Fruit fly (Drosophila melanogaster) whole organism, embryonic: Measurements from ENCODE around the gene CG31957.

ENCODE experiments used
- Ada2b ChIP-seq: fragments of 200-800 bp; sonication (Bioruptor generic); IDR thresholded peaks from 2 replicates; pipeline ENCODE4 v1.3.6; 2022; ENCODE audit warnings: missing biosample characterization, missing genetic modification characterization
- CG10565 ChIP-seq: fragments of 200-800 bp; sonication (Bioruptor generic); optimal IDR thresholded peaks from 3 replicates; lab custom pipeline; 2016; ENCODE audit warnings: missing biosample characterization, mild to moderate bottlenecking, missing genetic modification characterization
- CG10979 ChIP-seq: fragments of 200-800 bp; sonication (Bioruptor generic); optimal IDR thresholded peaks from 2 replicates; lab custom pipeline; 2018; ENCODE audit warnings: missing biosample characterization, mild to moderate bottlenecking, missing genetic modification characterization, moderate library complexity
- CG11504 ChIP-seq: fragments of 200-800 bp; sonication (Bioruptor generic); optimal IDR thresholded peaks from 3 replicates; lab custom pipeline; 2019; ENCODE audit warnings: missing biosample characterization, mild to moderate bottlenecking, missing genetic modification characterization, moderate library complexity
- CG12104 ChIP-seq: fragments of 200-800 bp; sonication (Bioruptor generic); optimal IDR thresholded peaks from 3 replicates; lab custom pipeline; 2016; ENCODE audit warnings: missing biosample characterization, missing genetic modification characterization
- CG12391 ChIP-seq: fragments of 200-800 bp; sonication (Bioruptor generic); optimal IDR thresholded peaks from 3 replicates; lab custom pipeline; 2018; ENCODE audit warnings: missing biosample characterization, mild to moderate bottlenecking, missing genetic modification characterization, moderate library complexity
- CG18011 ChIP-seq: fragments of 200-800 bp; sonication (Bioruptor generic); optimal IDR thresholded peaks from 2 replicates; lab custom pipeline; 2017; ENCODE audit warnings: missing biosample characterization, missing genetic modification characterization, mild to moderate bottlenecking, moderate library complexity, missing genotype
- CG18619 ChIP-seq: fragments of 200-800 bp; sonication (Bioruptor generic); optimal IDR thresholded peaks from 3 replicates; lab custom pipeline; 2017; ENCODE audit warnings: missing biosample characterization, mild to moderate bottlenecking, missing genetic modification characterization
- CG3065 ChIP-seq: fragments of 200-800 bp; sonication (Bioruptor generic); optimal IDR thresholded peaks from 2 replicates; lab custom pipeline; 2016; ENCODE audit warnings: missing biosample characterization, missing genetic modification characterization
- CG31365 ChIP-seq: fragments of 200-800 bp; sonication (Bioruptor generic); optimal IDR thresholded peaks from 2 replicates; lab custom pipeline; 2018; ENCODE audit warnings: missing biosample characterization, mild to moderate bottlenecking, missing genetic modification characterization
- CG31441 ChIP-seq: fragments of 200-800 bp; sonication (Bioruptor generic); IDR thresholded peaks from 2 replicates; pipeline ENCODE4 v1.3.6; 2022; ENCODE audit warnings: missing biosample characterization, missing genetic modification characterization
- CG32772 ChIP-seq: fragments of 200-800 bp; sonication (Bioruptor generic); IDR thresholded peaks from 2 replicates; pipeline ENCODE4 v1.3.6; 2022; ENCODE audit warnings: missing biosample characterization, missing genetic modification characterization
- CG4707 ChIP-seq: fragments of 200-800 bp; sonication (Bioruptor generic); optimal IDR thresholded peaks from 2 replicates; lab custom pipeline; 2018; ENCODE audit warnings: missing biosample characterization, mild to moderate bottlenecking, missing genetic modification characterization, moderate library complexity
- CG7271 ChIP-seq: fragments of 200-800 bp; sonication (Bioruptor generic); optimal IDR thresholded peaks from 2 replicates; lab custom pipeline; 2018; ENCODE audit warnings: missing biosample characterization, mild to moderate bottlenecking, missing genetic modification characterization, moderate library complexity
- CG7372 ChIP-seq: fragments of 200-800 bp; sonication (Bioruptor generic); IDR thresholded peaks from 2 replicates; pipeline ENCODE4 v1.3.6; 2022; ENCODE audit warnings: missing biosample characterization, missing genetic modification characterization
- CG7786 ChIP-seq: fragments of 200-800 bp; sonication (Bioruptor generic); optimal IDR thresholded peaks from 2 replicates; lab custom pipeline; 2016; ENCODE audit warnings: missing biosample characterization, missing genetic modification characterization
- CG7839 ChIP-seq: fragments of 200-800 bp; sonication (Bioruptor generic); optimal IDR thresholded peaks from 3 replicates; lab custom pipeline; 2018; ENCODE audit warnings: missing biosample characterization, mild to moderate bottlenecking, missing genetic modification characterization, moderate library complexity
- CG9437 ChIP-seq: fragments of 200-800 bp; sonication (Bioruptor generic); optimal IDR thresholded peaks from 2 replicates; lab custom pipeline; 2018; ENCODE audit warnings: missing biosample characterization, mild to moderate bottlenecking, missing genetic modification characterization
- CkIIα-i1 ChIP-seq: fragments of 200-800 bp; sonication (Bioruptor generic); IDR thresholded peaks from 2 replicates; pipeline ENCODE4 v1.3.6; 2022; ENCODE audit warnings: missing biosample characterization, missing genetic modification characterization
- H15 ChIP-seq: fragments of 200-800 bp; sonication (Bioruptor generic); IDR thresholded peaks from 3 replicates; pipeline ENCODE4 v1.3.6; 2022; ENCODE audit warnings: missing biosample characterization, missing genetic modification characterization
- NK7.1 ChIP-seq: fragments of 200-800 bp; sonication (Bioruptor generic); optimal IDR thresholded peaks from 3 replicates; lab custom pipeline; 2016; ENCODE audit warnings: missing biosample characterization, missing genetic modification characterization
- Sry-δ ChIP-seq: fragments of 200-800 bp; sonication (Bioruptor generic); optimal IDR thresholded peaks from 2 replicates; lab custom pipeline; 2016; ENCODE audit warnings: missing biosample characterization, missing genetic modification characterization
- TFAM ChIP-seq: fragments of 200-800 bp; sonication (Bioruptor generic); optimal IDR thresholded peaks from 2 replicates; lab custom pipeline; 2017; ENCODE audit warnings: missing biosample characterization, missing genetic modification characterization, inconsistent platforms
- ab ChIP-seq: fragments of 200-800 bp; sonication (Bioruptor generic); optimal IDR thresholded peaks from 2 replicates; lab custom pipeline; 2016; ENCODE audit warnings: missing biosample characterization, missing genetic modification characterization
- ato ChIP-seq: fragments of 200-800 bp; sonication (Bioruptor generic); IDR thresholded peaks from 2 replicates; pipeline ENCODE4 v1.3.6; 2022; ENCODE audit warnings: missing biosample characterization, missing genetic modification characterization; ENCODE audit not compliant: partially characterized antibody
- cwo ChIP-seq: fragments of 200-800 bp; sonication (Bioruptor generic); optimal IDR thresholded peaks from 3 replicates; lab custom pipeline; 2017; ENCODE audit warnings: missing biosample characterization, missing genetic modification characterization, mild to moderate bottlenecking, moderate library complexity, missing genetic modification reagents
- en ChIP-seq: fragments of 200-800 bp; sonication (Bioruptor generic); optimal IDR thresholded peaks from 2 replicates; lab custom pipeline; 2016; ENCODE audit warnings: missing biosample characterization, missing genetic modification characterization
- exex ChIP-seq: fragments of 200-800 bp; sonication (Bioruptor generic); optimal IDR thresholded peaks from 4 replicates; lab custom pipeline; 2018; ENCODE audit warnings: missing biosample characterization, mild to moderate bottlenecking, missing genetic modification characterization, moderate library complexity
- fd64A ChIP-seq: fragments of 200-800 bp; sonication (Bioruptor generic); optimal IDR thresholded peaks from 3 replicates; lab custom pipeline; 2018; ENCODE audit warnings: missing biosample characterization, mild to moderate bottlenecking, missing genetic modification characterization
- gsb-n ChIP-seq: fragments of 200-800 bp; sonication (Bioruptor generic); optimal IDR thresholded peaks from 3 replicates; lab custom pipeline; 2018; ENCODE audit warnings: missing biosample characterization, mild to moderate bottlenecking, missing genetic modification characterization
- h ChIP-seq: fragments of >200 bp; optimal IDR thresholded peaks from 2 replicates; lab custom pipeline; 2017
- hkb ChIP-seq, 2 experiments: fragments of 200-800 bp in 1 of 2; fragments of >200 bp in 1 of 2; sonication (Bioruptor generic) in 1 of 2; IDR thresholded peaks in 1 of 2; optimal IDR thresholded peaks in 1 of 2; 2 replicates each; pipeline versions ENCODE4 v1.3.6 to Lab custom; 2017 to 2022; ENCODE audit warnings: missing biosample characterization in 1 of 2, missing genetic modification characterization in 1 of 2
- hth ChIP-seq: fragments of >200 bp; optimal IDR thresholded peaks from 2 replicates; lab custom pipeline; 2017; ENCODE audit warnings: inconsistent platforms
- insv ChIP-seq, 2 experiments: fragments of 200-800 bp; sonication (Bioruptor generic); optimal IDR thresholded peaks; 3 replicates each; lab custom pipeline; 2016 to 2018; ENCODE audit warnings: missing biosample characterization in 2 of 2, missing genetic modification characterization in 2 of 2
- jigr1 ChIP-seq: fragments of 200-800 bp; sonication (Bioruptor generic); IDR thresholded peaks from 3 replicates; pipeline ENCODE4 v1.3.6; 2022; ENCODE audit warnings: missing biosample characterization, missing genetic modification characterization
- kah ChIP-seq: fragments of 200-800 bp; sonication (Bioruptor generic); optimal IDR thresholded peaks from 2 replicates; lab custom pipeline; 2018; ENCODE audit warnings: missing biosample characterization, mild to moderate bottlenecking, missing genetic modification characterization
- lab ChIP-seq: fragments of 200-800 bp; sonication (Bioruptor generic); optimal IDR thresholded peaks from 3 replicates; lab custom pipeline; 2017; ENCODE audit warnings: missing biosample characterization, missing genetic modification characterization, mild to moderate bottlenecking, moderate library complexity, missing genetic modification reagents
- nau ChIP-seq: fragments of 200-800 bp; sonication (Bioruptor generic); optimal IDR thresholded peaks from 3 replicates; lab custom pipeline; 2017; ENCODE audit warnings: missing biosample characterization, mild to moderate bottlenecking, missing genetic modification characterization, missing genetic modification reagents
- oc ChIP-seq: fragments of 200-800 bp; sonication (Bioruptor generic); optimal IDR thresholded peaks from 2 replicates; lab custom pipeline; 2018; ENCODE audit warnings: missing biosample characterization, mild to moderate bottlenecking, missing genetic modification characterization, moderate library complexity
- onecut ChIP-seq: fragments of 200-800 bp; sonication (Bioruptor generic); IDR thresholded peaks from 2 replicates; pipeline ENCODE4 v1.3.6; 2022; ENCODE audit warnings: missing biosample characterization, missing genetic modification characterization
- pita ChIP-seq: fragments of 200-800 bp; sonication (Bioruptor generic); optimal IDR thresholded peaks from 2 replicates; lab custom pipeline; 2017; ENCODE audit warnings: missing biosample characterization, mild to moderate bottlenecking, missing genetic modification characterization
- pnt ChIP-seq: fragments of 200-800 bp; sonication (Bioruptor generic); optimal IDR thresholded peaks from 3 replicates; lab custom pipeline; 2016; ENCODE audit warnings: missing biosample characterization, missing genetic modification characterization
- shn ChIP-seq: fragments of 200-800 bp; sonication (Bioruptor generic); optimal IDR thresholded peaks from 3 replicates; lab custom pipeline; 2016; ENCODE audit warnings: missing biosample characterization, missing genetic modification characterization
- slbo ChIP-seq: fragments of 200-800 bp; sonication (Bioruptor generic); IDR thresholded peaks from 2 replicates; pipeline ENCODE4 v1.3.6; 2022; ENCODE audit warnings: missing biosample characterization, missing genetic modification characterization
- so ChIP-seq: fragments of 200-800 bp; sonication (Bioruptor generic); IDR thresholded peaks from 3 replicates; pipeline ENCODE4 v1.3.6; 2022; ENCODE audit warnings: missing biosample characterization, missing genetic modification characterization
- sr ChIP-seq: fragments of 200-800 bp; sonication (Bioruptor generic); IDR thresholded peaks from 3 replicates; pipeline ENCODE4 v1.3.6; 2022; ENCODE audit warnings: missing biosample characterization, missing genetic modification characterization
- sug ChIP-seq: fragments of 200-800 bp; optimal IDR thresholded peaks from 2 replicates; lab custom pipeline; 2019; ENCODE audit warnings: missing biosample characterization, mild to moderate bottlenecking, missing genetic modification characterization, moderate library complexity
- tup ChIP-seq: fragments of 200-800 bp; sonication (Bioruptor generic); optimal IDR thresholded peaks from 2 replicates; lab custom pipeline; 2016; ENCODE audit warnings: missing biosample characterization, mild to moderate bottlenecking, missing genetic modification characterization, moderate library complexity
- usp ChIP-seq: fragments of >200 bp; optimal IDR thresholded peaks from 2 replicates; lab custom pipeline; 2017; ENCODE audit warnings: missing biosample characterization, missing genetic modification characterization
- wek ChIP-seq: fragments of 200-800 bp; sonication (Bioruptor generic); optimal IDR thresholded peaks from 3 replicates; lab custom pipeline; 2018; ENCODE audit warnings: missing biosample characterization, mild to moderate bottlenecking, missing genetic modification characterization, moderate library complexity
- zen2 ChIP-seq: fragments of 200-800 bp; sonication (Bioruptor generic); IDR thresholded peaks from 3 replicates; pipeline ENCODE4 v1.3.6; 2022; ENCODE audit warnings: missing biosample characterization, missing genetic modification characterization; ENCODE audit not compliant: partially characterized antibody

Gene CG31957

dm6 chr2L:3832249-3832675 is 40.0 kb downstream of the CG31957 start (continued):
- TF ChIP-seq sug (peak; percentile 76), ab (peak; percentile 96), CG7839 (peak; percentile 97), cwo (GFP tag; lab: Kevin White, UChicago) (peak; percentile 84), CG7271 (tag; lab: Kevin White, UChicago) (peak; percentile 91), so (GFP tag; lab: Robert Waterston, UW) (peak; percentile 94), CG18619 (GFP tag; lab: Kevin White, UChicago) (peak; percentile 92), CG32772 (GFP tag; lab: Robert Waterston, UW) (peak; percentile 95), NK7.1 (GFP tag; lab: Kevin White, UChicago) (peak; percentile 94), usp (GFP tag; lab: Kevin White, UChicago) (no peak), CG31365 (tag; lab: Kevin White, UChicago) (peak; percentile 87), wek (GFP tag; lab: Kevin White, UChicago) (peak; percentile 90), nau (GFP tag; lab: Kevin White, UChicago) (peak; percentile 94), CG3065 (GFP tag; lab: Kevin White, UChicago) (peak; percentile 96), CG7372 (GFP tag; lab: Robert Waterston, UW) (peak; percentile 90), hth (lab: Kevin White, UChicago) (no peak), CG4707 (peak; percentile 95), ato (GFP tag; lab: Robert Waterston, UW) (no peak), kah (GFP tag; lab: Kevin White, UChicago) (peak; percentile 91), CG18011 (GFP tag; lab: Kevin White, UChicago) (peak; percentile 65), shn (GFP tag; lab: Kevin White, UChicago) (peak; percentile 91), CkIIα-i1 (GFP tag; lab: Robert Waterston, UW) (0 out of 2 replicates have a peak, but pooled peaks have one; percentile 28), tup (peak; percentile 94), h (lab: Kevin White, UChicago) (no peak), CG9437 (GFP tag; lab: Kevin White, UChicago) (peak; percentile 82), insv (GFP tag; optimal IDR thresholded peaks at IDR 0.05; lab: Kevin White, UChicago) (peak; percentile 18 to 50), gsb-n (tag; lab: Kevin White, UChicago) (peak; percentile 98), TFAM (GFP tag; lab: Kevin White, UChicago) (peak; percentile 92), zen2 (GFP tag; lab: Robert Waterston, UW) (no peak), sr (GFP tag; lab: Robert Waterston, UW) (peak; percentile 97), CG10979 (tag; lab: Kevin White, UChicago) (peak; percentile 99), jigr1 (peak; percentile 86; the same call in 2 of the 3 replicates), CG10565 (GFP tag; lab: Kevin White, UChicago) (peak; percentile 92), Sry-δ (GFP tag; lab: Kevin White, UChicago) (peak; percentile 70), H15 (GFP tag; lab: Robert Waterston, UW) (peak; percentile 94), slbo (GFP tag; lab: Robert Waterston, UW) (peak; percentile 90), en (peak; percentile 96), CG7786 (GFP tag; lab: Kevin White, UChicago) (peak; percentile 92), fd64A (peak; percentile 97), CG12391 (tag; lab: Kevin White, UChicago) (peak; percentile 97), onecut (peak; percentile 95), lab (peak; percentile 94), CG11504 (peak; percentile 96), Ada2b (GFP tag; lab: Robert Waterston, UW) (peak; percentile 93), CG12104 (GFP tag; lab: Kevin White, UChicago) (peak; percentile 91), exex (tag; lab: Kevin White, UChicago) (peak; percentile 51), pita (GFP tag; lab: Kevin White, UChicago) (no peak), pnt (peak; percentile 98), CG31441 (GFP tag; lab: Robert Waterston, UW) (peak; percentile 98), oc (tag; lab: Kevin White, UChicago) (peak; percentile 96), hkb (optimal IDR thresholded peaks at IDR 0.05; lab: Kevin White, UChicago) (no peak), hkb (GFP tag; IDR thresholded peaks at IDR 0.05; lab: Robert Waterston, UW) (peak; percentile 97)
